Fruit fly (Drosophila melanogaster) whole organism, embryonic: ENCODE measurements around the gene y.

Experiments
- CG3838 ChIP-seq: fragments of 200-800 bp; sonication (Bioruptor generic); optimal IDR thresholded peaks from 3 replicates; lab custom pipeline; 2016; ENCODE audit warnings: missing biosample characterization, missing genetic modification characterization
- CG6765 ChIP-seq: fragments of 200-800 bp; sonication (Bioruptor generic); optimal IDR thresholded peaks from 3 replicates; lab custom pipeline; 2017; ENCODE audit warnings: missing biosample characterization, mild to moderate bottlenecking, missing genetic modification characterization
- Vsx1 ChIP-seq: fragments of 200-800 bp; sonication (Bioruptor generic); optimal IDR thresholded peaks from 2 replicates; lab custom pipeline; 2017; ENCODE audit warnings: missing biosample characterization, mild to moderate bottlenecking, missing genetic modification characterization, missing genetic modification reagents
- corto ChIP-seq: fragments of 200-800 bp; sonication (Bioruptor generic); optimal IDR thresholded peaks from 2 replicates; lab custom pipeline; 2016; ENCODE audit warnings: missing biosample characterization, mild to moderate bottlenecking, missing genetic modification characterization, moderate library complexity
- croc ChIP-seq: fragments of 200-800 bp; sonication (Bioruptor generic); conservative IDR thresholded peaks from 3 replicates; pipeline ENCODE4 v1.3.6; 2022; ENCODE audit warnings: missing biosample characterization, missing genetic modification characterization
- org-1 ChIP-seq: fragments of 200-800 bp; sonication (Bioruptor generic); optimal IDR thresholded peaks from 2 replicates; lab custom pipeline; 2017; ENCODE audit warnings: missing biosample characterization, missing genetic modification characterization

DNA sequence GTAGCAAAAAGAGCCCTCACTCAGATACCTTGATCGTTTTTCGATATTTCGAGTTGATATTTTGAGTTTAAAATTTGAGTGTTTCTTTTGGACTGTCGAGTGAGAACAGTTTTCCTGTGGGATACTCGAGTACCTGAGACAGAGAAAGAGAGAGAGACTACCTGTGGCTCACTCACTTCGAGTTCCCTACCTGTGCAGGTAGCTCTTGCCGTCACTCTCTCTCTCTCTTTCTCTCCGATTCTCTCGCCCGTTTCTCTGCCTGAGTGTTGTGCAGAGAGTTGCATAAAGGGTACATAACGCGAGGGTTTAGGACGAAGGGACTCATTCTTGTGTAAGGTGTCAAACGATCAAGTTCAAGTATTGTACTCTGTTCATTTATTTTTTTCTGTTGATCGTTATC is 39.4 kb downstream of the y start, which contains the start of gene sc:
- TF ChIP-seq org-1 (GFP tag; lab: Kevin White, UChicago), result no peak
- TF ChIP-seq croc, result no peak
- TF ChIP-seq CG6765 (GFP tag; lab: Kevin White, UChicago), result no peak
- no peak for TF ChIP-seq CG3838 (GFP tag; lab: Kevin White, UChicago)
- no peak for TF ChIP-seq Vsx1 (GFP tag; lab: Kevin White, UChicago)
- no peak for TF ChIP-seq corto (GFP tag; lab: Kevin White, UChicago)
